Worm (Caenorhabditis elegans): ENCODE measurements around the gene micu-1.

DNA sequence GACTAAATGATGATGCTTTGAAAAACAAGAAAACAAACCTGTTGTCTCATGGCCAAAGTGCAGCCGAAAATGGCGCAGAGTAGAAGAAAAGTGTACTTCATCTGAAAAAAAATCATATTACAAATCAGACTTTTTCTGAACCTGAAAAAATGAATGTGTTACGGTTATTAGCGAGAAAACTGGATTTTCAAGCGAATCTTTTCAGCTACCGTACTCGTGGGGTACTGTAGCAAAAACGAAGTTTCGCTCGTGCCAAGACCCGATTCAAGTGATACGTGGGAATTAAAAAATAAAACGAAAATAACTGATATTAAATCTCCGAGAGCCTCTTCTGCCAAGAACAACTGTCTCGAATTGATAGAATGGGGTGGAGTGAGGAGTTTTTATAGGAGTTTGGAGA is 45.5 kb upstream of the micu-1 start, which contains the start of gene ttr-51:
- TF ChIP-seq hlh-1 (tag; optimal IDR thresholded peaks at IDR 0.05), result no peak
- TF ChIP-seq sem-2 (GFP tag; optimal IDR thresholded peaks at IDR 0.05), result no peak
- no peak for TF ChIP-seq unc-62 (GFP tag; optimal IDR thresholded peaks at IDR 0.05)
- no peak for TF ChIP-seq nhr-76 (tag; optimal IDR thresholded peaks at IDR 0.05)
- TF ChIP-seq lsy-2 (tag; optimal IDR thresholded peaks at IDR 0.05), result no peak
- TF ChIP-seq ztf-11 (tag; optimal IDR thresholded peaks at IDR 0.05), result no peak
- no peak for TF ChIP-seq nhr-12 (tag; optimal IDR thresholded peaks at IDR 0.05)
- no peak for TF ChIP-seq ces-1 (GFP tag; optimal IDR thresholded peaks at IDR 0.05)
- TF ChIP-seq nhr-237 (tag; optimal IDR thresholded peaks at IDR 0.05), result no peak
- TF ChIP-seq blmp-1 (tag; optimal IDR thresholded peaks at IDR 0.05), result no peak
- TF ChIP-seq mep-1 (tag; optimal IDR thresholded peaks at IDR 0.05), result no peak
